Fruit fly (Drosophila melanogaster) whole organism, embryonic: Measurements from ENCODE around the gene yrt.
A peak's percentile ranks its signal among the peaks of the same experiment; 100 is the strongest.

Source experiments
- CG10209 ChIP-seq: fragments of 200-800 bp; sonication (Bioruptor generic); optimal IDR thresholded peaks from 3 replicates; lab custom pipeline; 2017; ENCODE audit warnings: missing biosample characterization, mild to moderate bottlenecking, missing genetic modification characterization, missing genetic modification reagents
- CG11504 ChIP-seq: fragments of 200-800 bp; sonication (Bioruptor generic); optimal IDR thresholded peaks from 3 replicates; lab custom pipeline; 2019; ENCODE audit warnings: missing biosample characterization, mild to moderate bottlenecking, missing genetic modification characterization, moderate library complexity
- CG11695 ChIP-seq: fragments of 200-800 bp; sonication (Bioruptor generic); IDR thresholded peaks from 3 replicates; pipeline ENCODE4 v1.3.6; 2022; ENCODE audit warnings: missing biosample characterization, missing genetic modification characterization
- CG11696 ChIP-seq: fragments of 200-800 bp; sonication (Bioruptor generic); IDR thresholded peaks from 2 replicates; pipeline ENCODE4 v1.3.6; 2022; ENCODE audit warnings: missing biosample characterization, missing genetic modification characterization
- CG15479 ChIP-seq: fragments of 200-800 bp; sonication (Bioruptor generic); optimal IDR thresholded peaks from 3 replicates; lab custom pipeline; 2019; ENCODE audit warnings: missing biosample characterization, mild to moderate bottlenecking, missing genetic modification characterization, moderate library complexity
- CG15514 ChIP-seq: fragments of 200-800 bp; sonication (Bioruptor generic); optimal IDR thresholded peaks from 3 replicates; lab custom pipeline; 2017; ENCODE audit warnings: missing biosample characterization, missing genetic modification characterization, mild to moderate bottlenecking, moderate library complexity, missing genetic modification reagents
- CG1602 ChIP-seq: fragments of 200-800 bp; sonication (Bioruptor generic); optimal IDR thresholded peaks from 3 replicates; lab custom pipeline; 2016; ENCODE audit warnings: missing biosample characterization, missing genetic modification characterization
- CG17802 ChIP-seq: fragments of 200-800 bp; sonication (Bioruptor generic); optimal IDR thresholded peaks from 2 replicates; lab custom pipeline; 2018; ENCODE audit warnings: missing biosample characterization, mild to moderate bottlenecking, missing genetic modification characterization, moderate library complexity
- CG1832 ChIP-seq: fragments of 200-800 bp; sonication (Bioruptor generic); optimal IDR thresholded peaks from 2 replicates; lab custom pipeline; 2017; ENCODE audit warnings: missing biosample characterization, mild to moderate bottlenecking, missing genetic modification characterization, inconsistent platforms
- CG2678 ChIP-seq: fragments of 200-800 bp; sonication (Bioruptor generic); optimal IDR thresholded peaks from 3 replicates; lab custom pipeline; 2019; ENCODE audit warnings: missing biosample characterization, mild to moderate bottlenecking, missing genetic modification characterization, moderate library complexity
- CG2712 ChIP-seq: fragments of 200-800 bp; optimal IDR thresholded peaks from 3 replicates; lab custom pipeline; 2019; ENCODE audit warnings: missing biosample characterization, mild to moderate bottlenecking, missing genetic modification characterization, moderate library complexity
- CG2875 ChIP-seq: fragments of 200-800 bp; sonication (Bioruptor generic); optimal IDR thresholded peaks from 2 replicates; lab custom pipeline; 2017; ENCODE audit warnings: missing biosample characterization, mild to moderate bottlenecking, missing genetic modification characterization, missing genetic modification reagents
- CG31441 ChIP-seq: fragments of 200-800 bp; sonication (Bioruptor generic); IDR thresholded peaks from 2 replicates; pipeline ENCODE4 v1.3.6; 2022; ENCODE audit warnings: missing biosample characterization, missing genetic modification characterization
- CG3163 ChIP-seq: fragments of 200-800 bp; sonication (Bioruptor generic); optimal IDR thresholded peaks from 3 replicates; lab custom pipeline; 2016; ENCODE audit warnings: missing biosample characterization, missing genetic modification characterization
- CG3407 ChIP-seq: fragments of 200-800 bp; sonication (Bioruptor generic); optimal IDR thresholded peaks from 2 replicates; lab custom pipeline; 2018; ENCODE audit warnings: missing biosample characterization, mild to moderate bottlenecking, missing genetic modification characterization
- CG34376 ChIP-seq: fragments of 200-800 bp; sonication (Bioruptor generic); optimal IDR thresholded peaks from 2 replicates; lab custom pipeline; 2018; ENCODE audit warnings: missing biosample characterization, mild to moderate bottlenecking, missing genetic modification characterization
- CG34422 ChIP-seq: fragments of 200-800 bp; sonication (Bioruptor generic); IDR thresholded peaks from 3 replicates; pipeline ENCODE4 v1.3.6; 2022; ENCODE audit warnings: missing biosample characterization, missing genetic modification characterization
- CG3838 ChIP-seq: fragments of 200-800 bp; sonication (Bioruptor generic); optimal IDR thresholded peaks from 3 replicates; lab custom pipeline; 2016; ENCODE audit warnings: missing biosample characterization, missing genetic modification characterization
- CG7839 ChIP-seq: fragments of 200-800 bp; sonication (Bioruptor generic); optimal IDR thresholded peaks from 3 replicates; lab custom pipeline; 2018; ENCODE audit warnings: missing biosample characterization, mild to moderate bottlenecking, missing genetic modification characterization, moderate library complexity
- CG7987 ChIP-seq: fragments of 200-800 bp; sonication (Bioruptor generic); optimal IDR thresholded peaks from 2 replicates; lab custom pipeline; 2018; ENCODE audit warnings: missing biosample characterization, mild to moderate bottlenecking, missing genetic modification characterization, moderate library complexity
- CG8388 ChIP-seq: fragments of 200-800 bp; sonication (Bioruptor generic); optimal IDR thresholded peaks from 2 replicates; lab custom pipeline; 2019; ENCODE audit warnings: missing biosample characterization, mild to moderate bottlenecking, missing genetic modification characterization, moderate library complexity
- Dbx ChIP-seq: fragments of 200-800 bp; sonication (Bioruptor generic); IDR thresholded peaks from 3 replicates; pipeline ENCODE4 v1.3.6; 2022; ENCODE audit warnings: missing biosample characterization, missing genetic modification characterization
- Elba2 ChIP-seq: fragments of 200-800 bp; sonication (Bioruptor generic); optimal IDR thresholded peaks from 3 replicates; lab custom pipeline; 2016; ENCODE audit warnings: missing biosample characterization, missing genetic modification characterization
- Gsc ChIP-seq: fragments of 200-800 bp; sonication (Bioruptor generic); IDR thresholded peaks from 2 replicates; pipeline ENCODE4 v1.3.6; 2022; ENCODE audit warnings: missing biosample characterization, missing genetic modification characterization
- Hmx ChIP-seq: fragments of 200-800 bp; sonication (Bioruptor generic); optimal IDR thresholded peaks from 2 replicates; lab custom pipeline; 2016; ENCODE audit warnings: missing biosample characterization, missing genetic modification characterization
- Max ChIP-seq: fragments of 200-800 bp; sonication (Bioruptor generic); optimal IDR thresholded peaks from 2 replicates; lab custom pipeline; 2016; ENCODE audit warnings: missing biosample characterization, mild to moderate bottlenecking, missing genetic modification characterization
- Optix ChIP-seq: fragments of 200-800 bp; sonication (Bioruptor generic); IDR thresholded peaks from 3 replicates; pipeline ENCODE4 v1.3.6; 2022; ENCODE audit warnings: missing biosample characterization, missing genetic modification characterization
- aop ChIP-seq: fragments of 200-800 bp; sonication (Bioruptor generic); IDR thresholded peaks from 2 replicates; pipeline ENCODE4 v1.3.6; 2022; ENCODE audit warnings: missing biosample characterization, missing genetic modification characterization
- btn ChIP-seq: fragments of 200-800 bp; sonication (Bioruptor generic); optimal IDR thresholded peaks from 2 replicates; lab custom pipeline; 2016; ENCODE audit warnings: missing biosample characterization, missing genetic modification characterization
- chif ChIP-seq, 2 experiments: fragments of 200-800 bp; sonication (Bioruptor generic); optimal IDR thresholded peaks; 3 replicates each; lab custom pipeline; 2016; ENCODE audit warnings: missing biosample characterization in 2 of 2, missing genetic modification characterization in 2 of 2
- ci ChIP-seq: fragments of 200-800 bp; sonication (Bioruptor generic); IDR thresholded peaks from 3 replicates; pipeline ENCODE4 v1.3.6; 2022; ENCODE audit warnings: missing biosample characterization, missing genetic modification characterization
- da ChIP-seq: fragments of 200-800 bp; sonication (Bioruptor generic); optimal IDR thresholded peaks from 2 replicates; lab custom pipeline; 2016; ENCODE audit warnings: missing biosample characterization, missing genetic modification characterization
- dpn ChIP-seq, 2 experiments: fragments of 200-800 bp; sonication (Bioruptor generic); optimal IDR thresholded peaks; 3 replicates each; lab custom pipeline; 2016; ENCODE audit warnings: missing biosample characterization in 2 of 2, missing genetic modification characterization in 2 of 2
- dysf ChIP-seq: fragments of 200-800 bp; sonication (Bioruptor generic); IDR thresholded peaks from 3 replicates; pipeline ENCODE4 v1.3.6; 2022; ENCODE audit warnings: missing biosample characterization, missing genetic modification characterization
- eyg ChIP-seq: fragments of 200-800 bp; sonication (Bioruptor generic); optimal IDR thresholded peaks from 3 replicates; lab custom pipeline; 2016; ENCODE audit warnings: missing biosample characterization, missing genetic modification characterization
- fru ChIP-seq: fragments of >200 bp; optimal IDR thresholded peaks from 2 replicates; lab custom pipeline; 2017
- gro ChIP-seq: fragments of 200-800 bp; sonication (Bioruptor generic); optimal IDR thresholded peaks from 2 replicates; lab custom pipeline; 2016; ENCODE audit warnings: missing biosample characterization, missing genetic modification characterization
- hb ChIP-seq: fragments of 200-800 bp; sonication (Bioruptor generic); IDR thresholded peaks from 3 replicates; pipeline ENCODE4 v1.3.6; 2022; ENCODE audit warnings: missing biosample characterization, missing genetic modification characterization; ENCODE audit not compliant: partially characterized antibody
- hkb ChIP-seq, 2 experiments: fragments of 200-800 bp in 1 of 2; fragments of >200 bp in 1 of 2; sonication (Bioruptor generic) in 1 of 2; IDR thresholded peaks in 1 of 2; optimal IDR thresholded peaks in 1 of 2; 2 replicates each; pipeline versions ENCODE4 v1.3.6 to Lab custom; 2017 to 2022; ENCODE audit warnings: missing biosample characterization in 1 of 2, missing genetic modification characterization in 1 of 2
- ind ChIP-seq: fragments of 200-800 bp; sonication (Bioruptor generic); optimal IDR thresholded peaks from 3 replicates; lab custom pipeline; 2016; ENCODE audit warnings: missing biosample characterization, missing genetic modification characterization
- nmo ChIP-seq: fragments of 200-800 bp; sonication (Bioruptor generic); optimal IDR thresholded peaks from 2 replicates; lab custom pipeline; 2018; ENCODE audit warnings: missing biosample characterization, mild to moderate bottlenecking, missing genetic modification characterization, moderate library complexity
- oc ChIP-seq: fragments of 200-800 bp; sonication (Bioruptor generic); optimal IDR thresholded peaks from 2 replicates; lab custom pipeline; 2018; ENCODE audit warnings: missing biosample characterization, mild to moderate bottlenecking, missing genetic modification characterization, moderate library complexity
- odd ChIP-seq: fragments of 200-800 bp; sonication (Bioruptor generic); optimal IDR thresholded peaks from 2 replicates; lab custom pipeline; 2017; ENCODE audit warnings: missing biosample characterization, mild to moderate bottlenecking, missing genetic modification characterization
- pho ChIP-seq: fragments of 200-800 bp; sonication (Bioruptor generic); optimal IDR thresholded peaks from 2 replicates; lab custom pipeline; 2016; ENCODE audit warnings: missing biosample characterization, missing genetic modification characterization
- sqz ChIP-seq: fragments of 200-800 bp; sonication (Bioruptor generic); optimal IDR thresholded peaks from 3 replicates; lab custom pipeline; 2018; ENCODE audit warnings: missing biosample characterization, mild to moderate bottlenecking, missing genetic modification characterization
- tio ChIP-seq: fragments of 200-800 bp; sonication (Bioruptor generic); optimal IDR thresholded peaks from 2 replicates; lab custom pipeline; 2017; ENCODE audit warnings: missing biosample characterization, missing genetic modification characterization, inconsistent platforms
- ttk ChIP-seq: fragments of 200-800 bp; sonication (Bioruptor generic); IDR thresholded peaks from 2 replicates; pipeline ENCODE4 v2.1.2; 2022; ENCODE audit warnings: missing biosample characterization, missing genetic modification characterization
- unc-4 ChIP-seq: fragments of 200-800 bp; sonication (Bioruptor generic); IDR thresholded peaks from 2 replicates; pipeline ENCODE4 v1.3.6; 2022; ENCODE audit warnings: missing biosample characterization, missing genetic modification characterization; ENCODE audit not compliant: partially characterized antibody
- unpg ChIP-seq: fragments of 200-800 bp; sonication (Bioruptor generic); optimal IDR thresholded peaks from 3 replicates; lab custom pipeline; 2018; ENCODE audit warnings: missing biosample characterization, mild to moderate bottlenecking, missing genetic modification characterization, moderate library complexity
- wdn ChIP-seq: fragments of 200-800 bp; sonication (Bioruptor generic); IDR thresholded peaks from 2 replicates; pipeline ENCODE4 v1.3.6; 2022; ENCODE audit warnings: missing biosample characterization, missing genetic modification characterization
- yki ChIP-seq: fragments of >200 bp; optimal IDR thresholded peaks from 3 replicates; lab custom pipeline; 2018

Gene yrt

dm6 chr3R:13382656-13383142, 52.1 kb downstream of the yrt start (continued):
- TF ChIP-seq CG7987: peak; percentile 1
- no peak for TF ChIP-seq CG10209 (GFP tag; lab: Kevin White, UChicago)
- TF ChIP-seq CG11696 (GFP tag; lab: Robert Waterston, UW): no peak
- 0 out of 3 replicates have a peak, but pooled peaks have one; percentile 27 for TF ChIP-seq ci (GFP tag; lab: Robert Waterston, UW)
- TF ChIP-seq hb (GFP tag; lab: Robert Waterston, UW): no peak
- no peak for TF ChIP-seq ttk (GFP tag; lab: Robert Waterston, UW)
- TF ChIP-seq CG15479 (GFP tag; lab: Kevin White, UChicago): peak; percentile 12
- TF ChIP-seq CG2875: no peak
- TF ChIP-seq tio (GFP tag; lab: Kevin White, UChicago): no peak
- no peak for TF ChIP-seq CG7839 (tag; lab: Kevin White, UChicago)
- peak; percentile 61 for TF ChIP-seq gro (GFP tag; lab: Kevin White, UChicago)
- no peak for TF ChIP-seq dysf (GFP tag; lab: Robert Waterston, UW)
- no peak for TF ChIP-seq Gsc (GFP tag; lab: Robert Waterston, UW)
- no peak for TF ChIP-seq CG11504 (tag; lab: Kevin White, UChicago)
- TF ChIP-seq Dbx (GFP tag; lab: Robert Waterston, UW): 0 out of 3 replicates have a peak, but pooled peaks have one; percentile 23
- peak; percentile 47 for TF ChIP-seq CG1832 (GFP tag; lab: Kevin White, UChicago)
- no peak for TF ChIP-seq oc
- no peak for TF ChIP-seq hkb (optimal IDR thresholded peaks at IDR 0.05; lab: Kevin White, UChicago)
- 0 out of 2 replicates have a peak, but pooled peaks have one; percentile 6 for TF ChIP-seq hkb (GFP tag; IDR thresholded peaks at IDR 0.05; lab: Robert Waterston, UW)
- TF ChIP-seq ind: no peak
- TF ChIP-seq fru (lab: Kevin White, UChicago): no peak
- TF ChIP-seq CG31441 (GFP tag; lab: Robert Waterston, UW): no peak
- peak; percentile 31 for TF ChIP-seq CG34376
- no peak for TF ChIP-seq pho
- TF ChIP-seq btn: no peak
- no peak for TF ChIP-seq Elba2
- TF ChIP-seq CG2712 (tag; lab: Kevin White, UChicago): no peak
- no peak for TF ChIP-seq aop (GFP tag; lab: Robert Waterston, UW)
- no peak for TF ChIP-seq CG3407 (GFP tag; lab: Kevin White, UChicago)
- TF ChIP-seq eyg: peak; percentile 51
- no peak for TF ChIP-seq CG15514
- no peak for TF ChIP-seq wdn (GFP tag; lab: Robert Waterston, UW)
- TF ChIP-seq dpn (GFP tag; optimal IDR thresholded peaks at IDR 0.05; lab: Kevin White, UChicago): peak in 1 of 2 experiments; percentile 22
- no peak for TF ChIP-seq CG17802 (tag; lab: Kevin White, UChicago)
- no peak for TF ChIP-seq unpg
- peak; percentile 48; the same call in 1 of the 3 replicates for TF ChIP-seq CG34422 (GFP tag; lab: Robert Waterston, UW)
- TF ChIP-seq CG2678 (tag; lab: Kevin White, UChicago): no peak
- TF ChIP-seq odd: no peak
- TF ChIP-seq chif (GFP tag; optimal IDR thresholded peaks at IDR 0.05; lab: Kevin White, UChicago): no peak
- no peak for TF ChIP-seq da (GFP tag; lab: Kevin White, UChicago)
- peak; percentile 94 for TF ChIP-seq CG3163 (GFP tag; lab: Kevin White, UChicago)
- no peak for TF ChIP-seq Hmx
- no peak for TF ChIP-seq Optix (GFP tag; lab: Robert Waterston, UW)
- TF ChIP-seq CG1602 (GFP tag; lab: Kevin White, UChicago): no peak
- no peak for TF ChIP-seq CG8388
- TF ChIP-seq yki: no peak
- no peak for TF ChIP-seq CG3838 (GFP tag; lab: Kevin White, UChicago)
- peak; percentile 44; the same call in 1 of the 3 replicates for TF ChIP-seq CG11695 (GFP tag; lab: Robert Waterston, UW)
- TF ChIP-seq nmo: no peak
- TF ChIP-seq unc-4 (GFP tag; lab: Robert Waterston, UW): no peak
- TF ChIP-seq Max (GFP tag; lab: Kevin White, UChicago): peak; percentile 3
- no peak for TF ChIP-seq sqz (GFP tag; lab: Kevin White, UChicago)
